Fruit fly (Drosophila melanogaster): ENCODE measurements around the gene jvl.

jvl gene

DNA sequence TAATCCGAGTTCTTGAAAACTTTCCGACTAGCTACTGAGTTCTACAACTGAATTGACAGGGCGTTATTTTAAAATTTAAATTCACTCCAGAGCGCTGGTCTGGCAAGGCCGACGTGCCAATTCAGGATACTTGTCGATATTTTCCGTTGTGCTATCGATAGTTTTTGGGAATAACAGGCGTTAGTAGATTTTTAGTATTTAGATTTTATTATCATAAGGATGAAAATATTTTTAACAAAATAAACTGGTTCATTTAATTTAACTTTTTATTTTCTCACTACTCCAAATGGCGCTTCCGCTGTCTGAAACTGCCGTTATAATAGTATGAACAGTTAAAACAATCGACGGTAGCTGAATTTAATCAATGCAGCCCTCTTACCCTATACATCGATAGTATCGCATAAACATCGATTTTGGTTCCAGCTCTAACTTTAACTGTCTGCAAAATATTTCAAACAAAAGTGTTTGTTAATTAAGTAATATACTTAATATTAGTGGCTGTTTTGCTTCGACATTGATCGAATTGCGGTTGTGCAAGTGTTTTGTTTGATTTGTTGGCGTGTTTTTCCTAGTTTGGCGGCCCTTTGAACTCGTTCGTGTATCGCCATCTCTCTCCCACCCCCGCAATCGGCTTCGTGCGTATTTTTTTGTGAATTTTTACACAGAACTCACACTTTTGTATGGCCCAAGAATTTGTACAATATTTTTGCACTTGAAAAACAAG, at the start of gene jvl, which contains the start of gene eff:
Gene jvl, plus strand, starts transcription at position 391 of the 724 bp plus-strand sequence.
Gene eff, minus strand, starts transcription at position 128 of the 724 bp plus-strand sequence.
- TF ChIP-seq CG1621 (tag; optimal IDR thresholded peaks at IDR 0.05), result no peak
- TF ChIP-seq CG9139 (GFP tag; optimal IDR thresholded peaks at IDR 0.05), result no peak
- no peak for TF ChIP-seq CG11902 (GFP tag; optimal IDR thresholded peaks at IDR 0.05)
- TF ChIP-seq Sox102F (GFP tag; optimal IDR thresholded peaks at IDR 0.05), result peak; percentile 46
- TF ChIP-seq Eip93F (GFP tag; optimal IDR thresholded peaks at IDR 0.05), result peak; percentile 18
- TF ChIP-seq dac (GFP tag; optimal IDR thresholded peaks at IDR 0.05), result no peak
- peak; percentile 78 for TF ChIP-seq Eip78C (GFP tag)
- no peak for TF ChIP-seq CG8632 (GFP tag; optimal IDR thresholded peaks at IDR 0.05)
- TF ChIP-seq pdm3 (GFP tag; optimal IDR thresholded peaks at IDR 0.05), result peak; percentile 58
- peak; percentile 87 for TF ChIP-seq svp (GFP tag)
- peak; percentile 51 for TF ChIP-seq Met (GFP tag; optimal IDR thresholded peaks at IDR 0.05)
- TF ChIP-seq CG10631 (GFP tag; optimal IDR thresholded peaks at IDR 0.05), result peak; percentile 22
- no peak for TF ChIP-seq spab (GFP tag; optimal IDR thresholded peaks at IDR 0.05)
- no peak for TF ChIP-seq CG16779 (tag; optimal IDR thresholded peaks at IDR 0.05)
- TF ChIP-seq CG11294 (GFP tag; IDR thresholded peaks at IDR 0.05), result no peak
- TF ChIP-seq Sox14 (GFP tag; optimal IDR thresholded peaks at IDR 0.05), result peak; percentile 7
- peak; percentile 62 for TF ChIP-seq Smox (GFP tag; optimal IDR thresholded peaks at IDR 0.05)
- peak; percentile 33 for TF ChIP-seq Hr39 (GFP tag; optimal IDR thresholded peaks at IDR 0.05)
- peak; percentile 61 for TF ChIP-seq Ets21C (GFP tag; optimal IDR thresholded peaks at IDR 0.05)
- peak; percentile 29 for TF ChIP-seq cyc (GFP tag; optimal IDR thresholded peaks at IDR 0.05)
- no peak for TF ChIP-seq Hr38 (GFP tag; optimal IDR thresholded peaks at IDR 0.05)
- peak; percentile 42 for TF ChIP-seq lz (GFP tag; optimal IDR thresholded peaks at IDR 0.05)
- TF ChIP-seq vri (GFP tag; optimal IDR thresholded peaks at IDR 0.05), result peak; percentile 34
- TF ChIP-seq OdsH (GFP tag; optimal IDR thresholded peaks at IDR 0.05), result peak; percentile 4
- TF ChIP-seq eg (GFP tag; IDR thresholded peaks at IDR 0.05), result peak; percentile 56; the same call in 2 of the 3 replicates
- TF ChIP-seq topi (GFP tag; optimal IDR thresholded peaks at IDR 0.05), result peak; percentile 21
- no peak for TF ChIP-seq ss (GFP tag; optimal IDR thresholded peaks at IDR 0.05)
- no peak for TF ChIP-seq Ets96B (tag; optimal IDR thresholded peaks at IDR 0.05)
- TF ChIP-seq Eip75B (GFP tag; optimal IDR thresholded peaks at IDR 0.05), result no peak
- peak; percentile 39 for TF ChIP-seq acj6 (GFP tag; optimal IDR thresholded peaks at IDR 0.05)
- peak; percentile 44 for TF ChIP-seq CG31627 (GFP tag; optimal IDR thresholded peaks at IDR 0.05)
- peak; percentile 50 for TF ChIP-seq Hr4 (GFP tag; optimal IDR thresholded peaks at IDR 0.05)
- TF ChIP-seq CG6276 (GFP tag; optimal IDR thresholded peaks at IDR 0.05), result no peak
- TF ChIP-seq Lpt (GFP tag; optimal IDR thresholded peaks at IDR 0.05), result no peak
- TF ChIP-seq esn (GFP tag; optimal IDR thresholded peaks at IDR 0.05), result peak; percentile 64
- peak; percentile 38 for TF ChIP-seq CG6854 (GFP tag; optimal IDR thresholded peaks at IDR 0.05)
- TF ChIP-seq CG3919 (GFP tag; optimal IDR thresholded peaks at IDR 0.05), result peak; percentile 29

- TF ChIP-seq Sox102F (GFP tag; optimal IDR thresholded peaks at IDR 0.05) (peak; percentile 76), Sox14 (GFP tag; optimal IDR thresholded peaks at IDR 0.05) (peak; percentile 88), Blimp-1 (GFP tag; optimal IDR thresholded peaks at IDR 0.05) (peak; percentile 55), Hr39 (GFP tag; optimal IDR thresholded peaks at IDR 0.05) (peak; percentile 82), CG6163 (GFP tag; IDR thresholded peaks at IDR 0.05) (peak; percentile 96), CG32006 (GFP tag; optimal IDR thresholded peaks at IDR 0.05) (peak; percentile 91), Lpt (GFP tag; optimal IDR thresholded peaks at IDR 0.05) (peak; percentile 77), Ets96B (tag; optimal IDR thresholded peaks at IDR 0.05) (peak; percentile 76), CG31627 (GFP tag; optimal IDR thresholded peaks at IDR 0.05) (peak; percentile 83), vri (GFP tag; optimal IDR thresholded peaks at IDR 0.05) (peak; percentile 52), CG10669 (GFP tag; optimal IDR thresholded peaks at IDR 0.05) (peak; percentile 83), dsx (GFP tag; optimal IDR thresholded peaks at IDR 0.05; ENCODE audit: poor library complexity, severe bottlenecking) (peak; percentile 59), spab (GFP tag; optimal IDR thresholded peaks at IDR 0.05) (peak; percentile 70), CG11902 (GFP tag; optimal IDR thresholded peaks at IDR 0.05) (peak; percentile 73), CG9139 (GFP tag; optimal IDR thresholded peaks at IDR 0.05) (peak; percentile 56), CG8632 (GFP tag; optimal IDR thresholded peaks at IDR 0.05) (peak; percentile 65), CG3032 (tag; optimal IDR thresholded peaks at IDR 0.05) (peak; percentile 79), ss (GFP tag; optimal IDR thresholded peaks at IDR 0.05) (peak; percentile 1 to 73), Sox15 (GFP tag; optimal IDR thresholded peaks at IDR 0.05) (peak; percentile 59), CG6854 (GFP tag; optimal IDR thresholded peaks at IDR 0.05) (peak; percentile 29), CG3919 (GFP tag; optimal IDR thresholded peaks at IDR 0.05) (peak; percentile 87), Gug (GFP tag; IDR thresholded peaks at IDR 0.05) (peak; percentile 86), fd59A (GFP tag; optimal IDR thresholded peaks at IDR 0.05) (peak; percentile 51), fd85E (GFP tag; optimal IDR thresholded peaks at IDR 0.05) (no peak)
These were observed 49.0 kb upstream of the jvl start for dm6 chr3R:14692230-14692970.

Measured in whole organism, prepupa.